Worm (Caenorhabditis elegans) whole organism, L4 larva: ENCODE measurements around the gene C03A3.9.

Experiments used
- F10B5.3 ChIP-seq: sonication (generic microtip); optimal IDR thresholded peaks from 2 replicates; lab custom pipeline; 2016; ENCODE audit warnings: mild to moderate bottlenecking, missing genetic modification characterization, missing compliant biosample characterization
- F49E8.2 ChIP-seq: sonication (generic microtip); optimal IDR thresholded peaks from 2 replicates; lab custom pipeline; 2016; ENCODE audit warnings: missing compliant biosample characterization, mild to moderate bottlenecking, missing genetic modification characterization, borderline replicate concordance
- aha-1 ChIP-seq: fragments of 150-350 bp; peaks from one replicate; lab custom pipeline; 2014; ENCODE audit warnings: missing biosample characterization, missing genetic modification characterization
- aly-2 ChIP-seq: sonication (generic microtip); optimal IDR thresholded peaks from 2 replicates; lab custom pipeline; 2018; ENCODE audit warnings: missing biosample characterization, missing genetic modification characterization
- ceh-28 ChIP-seq: fragments of 150-350 bp; optimal IDR thresholded peaks from 2 replicates; lab custom pipeline; 2014; ENCODE audit warnings: missing biosample characterization, missing genetic modification reagents, missing genetic modification characterization
- ceh-32 ChIP-seq: sonication (generic microtip); optimal IDR thresholded peaks from 2 replicates; lab custom pipeline; 2016; ENCODE audit warnings: mild to moderate bottlenecking, missing genetic modification characterization, missing compliant biosample characterization; ENCODE audit not compliant: poor library complexity
- ceh-82 ChIP-seq: sonication (generic microtip); optimal IDR thresholded peaks from 2 replicates; lab custom pipeline; 2017; ENCODE audit warnings: missing biosample characterization, missing genetic modification characterization
- ces-1 ChIP-seq: fragments of 150-350 bp; sonication (generic microtip); optimal IDR thresholded peaks from 4 replicates; lab custom pipeline; 2014; ENCODE audit warnings: missing biosample characterization, missing genetic modification reagents, missing genetic modification characterization
- cey-2 ChIP-seq: sonication (generic microtip); optimal IDR thresholded peaks from 3 replicates; lab custom pipeline; 2017; ENCODE audit warnings: missing genetic modification characterization, mild to moderate bottlenecking, missing compliant biosample characterization, antibody characterized with exemption, borderline replicate concordance; ENCODE audit not compliant: insufficient read depth
- daf-16 ChIP-seq, 3 experiments: sonication (generic microtip); optimal IDR thresholded peaks; 2 replicates each; lab custom pipeline; 2016 to 2017; ENCODE audit warnings: missing genetic modification characterization in 3 of 3, missing genetic modification reagents in 3 of 3, mild to moderate bottlenecking in 2 of 3, missing compliant biosample characterization in 2 of 3, missing biosample characterization in 1 of 3, moderate library complexity in 1 of 3
- daf-8 ChIP-seq: fragments of 200-800 bp; sonication (Bioruptor generic); IDR thresholded peaks from 2 replicates; pipeline ENCODE4 v1.3.6; 2022; ENCODE audit warnings: missing genetic modification characterization, missing compliant biosample characterization
- fos-1 ChIP-seq: fragments of 150-350 bp; optimal IDR thresholded peaks from 2 replicates; lab custom pipeline; 2014; ENCODE audit warnings: missing biosample characterization, missing genetic modification characterization
- hlh-11 ChIP-seq: fragments of 200-800 bp; sonication (Bioruptor generic); optimal IDR thresholded peaks from 2 replicates; lab custom pipeline; 2018; ENCODE audit warnings: mild to moderate bottlenecking, missing genetic modification characterization, missing compliant biosample characterization
- hmg-1.1 ChIP-seq: fragments of 200-800 bp; sonication (Bioruptor generic); IDR thresholded peaks from 2 replicates; pipeline ENCODE4 v1.3.6; 2022; ENCODE audit warnings: missing genetic modification reagents, missing genetic modification characterization, missing compliant biosample characterization
- lim-7 ChIP-seq: fragments of 200-800 bp; sonication (Bioruptor generic); IDR thresholded peaks from 2 replicates; pipeline ENCODE4 v1.3.6; 2022; ENCODE audit warnings: missing genetic modification characterization, missing compliant biosample characterization
- lin-13 ChIP-seq: fragments of 150-350 bp; optimal IDR thresholded peaks from 2 replicates; lab custom pipeline; 2014; ENCODE audit warnings: missing biosample characterization, missing genetic modification reagents, missing genetic modification characterization
- lin-15B ChIP-seq: fragments of 150-350 bp; sonication (generic microtip); optimal IDR thresholded peaks from 3 replicates; lab custom pipeline; 2014; ENCODE audit warnings: missing biosample characterization, missing genetic modification characterization
- lsy-2 ChIP-seq, 2 experiments: fragments of 150-350 bp in 1 of 2; sonication (generic microtip) in 1 of 2; optimal IDR thresholded peaks; 2 replicates each; lab custom pipeline; 2014 to 2017; ENCODE audit warnings: missing biosample characterization in 2 of 2, missing genetic modification characterization in 2 of 2
- mdl-1 ChIP-seq, 2 experiments: fragments of 150-350 bp in 1 of 2; sonication (generic microtip) in 1 of 2; optimal IDR thresholded peaks; 2 replicates each; lab custom pipeline; 2014 to 2017; ENCODE audit warnings: missing biosample characterization in 2 of 2, missing genetic modification characterization in 2 of 2
- mes-2 ChIP-seq: sonication (generic microtip); optimal IDR thresholded peaks from 2 replicates; lab custom pipeline; 2016; ENCODE audit warnings: missing genotype, mild to moderate bottlenecking, missing genetic modification characterization, missing compliant biosample characterization; ENCODE audit not compliant: poor library complexity, severe bottlenecking
- mxl-2 ChIP-seq: fragments of 200-800 bp; sonication (Bioruptor generic); conservative IDR thresholded peaks from 2 replicates; pipeline ENCODE4 v1.3.6; 2022; ENCODE audit warnings: missing genetic modification reagents, missing genetic modification characterization, missing compliant biosample characterization
- nhr-25 ChIP-seq: sonication (generic microtip); optimal IDR thresholded peaks from 2 replicates; lab custom pipeline; 2017; ENCODE audit warnings: missing genetic modification characterization, mild to moderate bottlenecking, missing compliant biosample characterization, antibody characterized with exemption, moderate library complexity, borderline replicate concordance; ENCODE audit not compliant: insufficient read depth
- nhr-28 ChIP-seq: fragments of 150-350 bp; optimal IDR thresholded peaks from 2 replicates; lab custom pipeline; 2014; ENCODE audit warnings: missing biosample characterization, missing genetic modification characterization
- nhr-41 ChIP-seq: fragments of 200-800 bp; sonication (Bioruptor generic); IDR thresholded peaks from 2 replicates; pipeline ENCODE4 v1.3.6; 2022; ENCODE audit warnings: missing genetic modification reagents, missing genetic modification characterization, missing compliant biosample characterization
- php-3 ChIP-seq: fragments of 200-800 bp; sonication (Bioruptor generic); IDR thresholded peaks from 2 replicates; pipeline ENCODE4 v1.3.6; 2022; ENCODE audit warnings: missing genetic modification reagents, missing genetic modification characterization, missing compliant biosample characterization
- sdz-12 ChIP-seq: fragments of 200-800 bp; sonication (Bioruptor generic); optimal IDR thresholded peaks from 2 replicates; lab custom pipeline; 2018; ENCODE audit warnings: mild to moderate bottlenecking, missing genetic modification characterization, missing compliant biosample characterization
- spr-3 ChIP-seq: fragments of 200-800 bp; sonication (Bioruptor generic); optimal IDR thresholded peaks from 2 replicates; lab custom pipeline; 2018; ENCODE audit warnings: mild to moderate bottlenecking, missing genetic modification characterization, missing compliant biosample characterization
- unc-62 ChIP-seq, 3 experiments: fragments of 150-350 bp in 1 of 3; sonication (generic microtip); optimal IDR thresholded peaks in 2 of 3; peaks in 1 of 3; 1 replicate in 1 of 3; 2 replicates in 2 of 3; lab custom pipeline; 2014 to 2017; ENCODE audit warnings: missing biosample characterization in 3 of 3, missing genetic modification characterization in 3 of 3, missing genetic modification reagents in 3 of 3, missing genotype in 1 of 3
- vab-7 ChIP-seq: fragments of 200-800 bp; sonication (Bioruptor generic); IDR thresholded peaks from 2 replicates; pipeline ENCODE4 v1.3.6; 2022; ENCODE audit warnings: missing genetic modification reagents, missing genetic modification characterization, missing compliant biosample characterization
- zag-1 ChIP-seq: fragments of 150-350 bp; optimal IDR thresholded peaks from 2 replicates; lab custom pipeline; 2014; ENCODE audit warnings: missing biosample characterization, missing genetic modification characterization
- zfp-3 ChIP-seq: fragments of 200-800 bp; sonication (Bioruptor generic); conservative IDR thresholded peaks from 2 replicates; pipeline ENCODE4 v1.3.6; 2022; ENCODE audit warnings: missing genetic modification reagents, missing genetic modification characterization, missing compliant biosample characterization
- zip-2 ChIP-seq: fragments of 150-350 bp; optimal IDR thresholded peaks from 2 replicates; lab custom pipeline; 2014; ENCODE audit warnings: missing biosample characterization, missing genetic modification characterization
- ztf-11 ChIP-seq: fragments of 150-350 bp; optimal IDR thresholded peaks from 2 replicates; lab custom pipeline; 2014; ENCODE audit warnings: missing biosample characterization, missing genetic modification characterization

C03A3.9 gene

ce11 chrX:11299642-11300307, 33.0 kb downstream of the C03A3.9 start, which contains the start of the genes snrp-40.1 and F08G12.3 (continued):
- TF ChIP-seq zip-2 (tag; lab: Kevin White, UChicago) (no peak), nhr-25 (peak; percentile 71), cey-2 (no peak), mes-2 (tag; lab: Kevin White, UChicago) (peak; percentile 88)
- TF ChIP-seq, all 104 proteins: peak for 38

- TF ChIP-seq ztf-11 (tag; lab: Kevin White, UChicago), result no peak
- no peak for TF ChIP-seq lim-7 (GFP tag; lab: Robert Waterston, UW)
- no peak for TF ChIP-seq ceh-82 (tag; lab: Kevin White, UChicago)
- TF ChIP-seq ces-1 (GFP tag; lab: Kevin White, UChicago), result no peak
- TF ChIP-seq ceh-28 (tag; lab: Kevin White, UChicago), result no peak
- no peak for TF ChIP-seq F10B5.3
- TF ChIP-seq lin-15B (tag; lab: Kevin White, UChicago), result no peak
- TF ChIP-seq mxl-2 (GFP tag; lab: Robert Waterston, UW), result no peak
- TF ChIP-seq aly-2 (tag; lab: Kevin White, UChicago), result no peak
- TF ChIP-seq aha-1, result no peak
Measured at ce11 chrX:11305773-11306172, 39.0 kb downstream of the C03A3.9 start, which contains the start of gene F08G12.1. Gene F08G12.1, minus strand, starts transcription at chrX:11305873.

ce11 chrX:11307056-11307455, 40.2 kb downstream of the C03A3.9 start, which contains the start of gene vhl-1:
Gene vhl-1, plus strand, starts transcription at chrX:11307356.
- TF ChIP-seq nhr-28 (tag; lab: Kevin White, UChicago) (no peak), mes-2 (tag; lab: Kevin White, UChicago) (peak; percentile 54), php-3 (GFP tag; lab: Robert Waterston, UW) (no peak), lim-7 (GFP tag; lab: Robert Waterston, UW) (no peak), lin-13 (GFP tag; lab: Kevin White, UChicago) (no peak), ceh-32 (no peak), lsy-2 (tag; optimal IDR thresholded peaks at IDR 0.05; lab: Kevin White, UChicago) (no peak), zag-1 (tag; lab: Kevin White, UChicago) (no peak), nhr-41 (GFP tag; lab: Robert Waterston, UW) (no peak), sdz-12 (GFP tag; lab: Kevin White, UChicago) (no peak), zfp-3 (GFP tag; lab: Robert Waterston, UW) (no peak), F49E8.2 (no peak), vab-7 (GFP tag; lab: Robert Waterston, UW) (no peak), mdl-1 (tag; optimal IDR thresholded peaks at IDR 0.05; lab: Kevin White, UChicago) (no peak), hmg-1.1 (GFP tag; lab: Robert Waterston, UW) (0 out of 2 replicates have a peak, but pooled peaks have one; percentile 11), fos-1 (tag; lab: Kevin White, UChicago) (no peak)

- no peak for TF ChIP-seq spr-3 (GFP tag; lab: Kevin White, UChicago)
- TF ChIP-seq daf-8, result no peak
- peak; percentile 49 for TF ChIP-seq hlh-11
- peak in 1 of 2 experiments; percentile 75 for TF ChIP-seq unc-62 (GFP tag; optimal IDR thresholded peaks at IDR 0.05 in 1 of 2; lab: Kevin White, UChicago)
- TF ChIP-seq unc-62 (tag; optimal IDR thresholded peaks at IDR 0.05; lab: Kevin White, UChicago), result no peak
- TF ChIP-seq daf-16 (GFP tag; optimal IDR thresholded peaks at IDR 0.05; lab: Kevin White, UChicago), result peak in 1 of 2 experiments; percentile 86
- peak; percentile 81 for TF ChIP-seq daf-16 (tag; optimal IDR thresholded peaks at IDR 0.05; lab: Kevin White, UChicago)
- peak; percentile 74 for TF ChIP-seq nhr-28 (tag; lab: Kevin White, UChicago)
Measured at ce11 chrX:11310285-11310838, 43.6 kb downstream of the C03A3.9 start, which contains the start of gene F08G12.5. Gene F08G12.5, minus strand, starts transcription at chrX:11310285.
